Worm (Caenorhabditis elegans): ENCODE data around the gene vit-2.

- TF ChIP-seq nhr-77 (tag; optimal IDR thresholded peaks at IDR 0.05) (no peak), skn-1 (tag; optimal IDR thresholded peaks at IDR 0.05) (no peak), Y55F3AM.14 (GFP tag; optimal IDR thresholded peaks at IDR 0.05) (no peak), nhr-12 (tag; optimal IDR thresholded peaks at IDR 0.05) (no peak)
Observed at ce11 chrX:5059163-5059562, 41.7 kb upstream of the vit-2 start, which contains the start of gene C24H10.4.

Measured in whole organism, L2 larva.